Worm (Caenorhabditis elegans): ENCODE data around the gene Y43F8B.17.

ce11 chrV:19484507-19484906 is at the start of gene Y43F8B.17:
- TF ChIP-seq flt-1 (GFP tag; IDR thresholded peaks at IDR 0.05) (no peak), tab-1 (GFP tag; IDR thresholded peaks at IDR 0.05) (no peak), ref-1 (GFP tag; conservative IDR thresholded peaks at IDR 0.05) (no peak), ztf-23 (GFP tag; IDR thresholded peaks at IDR 0.05) (no peak)

Data from whole organism, midembryonic.